Worm (Caenorhabditis elegans): ENCODE measurements around the gene cld-1.

cld-1 gene

ce11 chrIV:12948470-12948869 lies 12.4 kb upstream of the cld-1 start, which contains the start of gene F55G11.10:
Gene F55G11.10, plus strand, starts transcription at chrIV:12948770.
- no peak for TF ChIP-seq ceh-83 (GFP tag; optimal IDR thresholded peaks at IDR 0.05)
- no peak for TF ChIP-seq mab-5 (tag; optimal IDR thresholded peaks at IDR 0.05)
- TF ChIP-seq pha-4 (tag; optimal IDR thresholded peaks at IDR 0.05), result no peak
- TF ChIP-seq elt-3 (tag; optimal IDR thresholded peaks at IDR 0.05), result no peak

ce11 chrIV:12946488-12946887 lies 10.4 kb upstream of the cld-1 start, which contains the start of gene F55G11.1:
Gene F55G11.1, minus strand, starts transcription at chrIV:12946588.
- no peak for TF ChIP-seq nhr-237 (tag; optimal IDR thresholded peaks at IDR 0.05)
- no peak for TF ChIP-seq nhr-76 (tag; optimal IDR thresholded peaks at IDR 0.05)
- TF ChIP-seq lin-32 (GFP tag; optimal IDR thresholded peaks at IDR 0.05), result no peak
- no peak for TF ChIP-seq snpc-4 (tag; optimal IDR thresholded peaks at IDR 0.05)
- no peak for TF ChIP-seq nhr-2 (tag; optimal IDR thresholded peaks at IDR 0.05)
- TF ChIP-seq nhr-12 (tag; optimal IDR thresholded peaks at IDR 0.05), result no peak
- TF ChIP-seq hlh-1 (tag; optimal IDR thresholded peaks at IDR 0.05), result no peak
- TF ChIP-seq bed-3 (GFP tag; optimal IDR thresholded peaks at IDR 0.05), result no peak
- no peak for TF ChIP-seq lsy-2 (tag; optimal IDR thresholded peaks at IDR 0.05)
- TF ChIP-seq pha-4 (tag; optimal IDR thresholded peaks at IDR 0.05), result no peak
- no peak for TF ChIP-seq sem-2 (GFP tag; optimal IDR thresholded peaks at IDR 0.05)
- no peak for TF ChIP-seq elt-1 (tag; optimal IDR thresholded peaks at IDR 0.05; ENCODE audit: borderline replicate concordance, insufficient read depth)
- no peak for TF ChIP-seq unc-120 (tag; optimal IDR thresholded peaks at IDR 0.05; ENCODE audit: poor library complexity, severe bottlenecking)
- no peak for TF ChIP-seq cnd-1 (tag; optimal IDR thresholded peaks at IDR 0.05)
- no peak for TF ChIP-seq M03D4.4 (tag; optimal IDR thresholded peaks at IDR 0.05)
- TF ChIP-seq zip-8 (tag; optimal IDR thresholded peaks at IDR 0.05), result no peak
- TF ChIP-seq ceh-83 (GFP tag; optimal IDR thresholded peaks at IDR 0.05), result no peak
- TF ChIP-seq ztf-11 (tag; optimal IDR thresholded peaks at IDR 0.05), result no peak
- TF ChIP-seq mls-2 (tag; optimal IDR thresholded peaks at IDR 0.05), result no peak

ce11 chrIV:12942633-12943032 lies 6.6 kb upstream of the cld-1 start, which contains the start of gene dct-19:
Gene dct-19, plus strand, starts transcription at chrIV:12942933.
- TF ChIP-seq ceh-83 (GFP tag; optimal IDR thresholded peaks at IDR 0.05) (no peak), lin-32 (GFP tag; optimal IDR thresholded peaks at IDR 0.05) (no peak), tbx-8 (GFP tag; optimal IDR thresholded peaks at IDR 0.05) (no peak), sptf-1 (tag; optimal IDR thresholded peaks at IDR 0.05) (no peak), drap-1 (GFP tag; optimal IDR thresholded peaks at IDR 0.05) (no peak), ztf-11 (tag; optimal IDR thresholded peaks at IDR 0.05) (no peak), hlh-1 (tag; optimal IDR thresholded peaks at IDR 0.05) (no peak), zip-8 (tag; optimal IDR thresholded peaks at IDR 0.05) (no peak), nhr-2 (tag; optimal IDR thresholded peaks at IDR 0.05) (no peak), unc-39 (tag; optimal IDR thresholded peaks at IDR 0.05) (no peak), elt-1 (tag; optimal IDR thresholded peaks at IDR 0.05; ENCODE audit: borderline replicate concordance, insufficient read depth) (no peak), ham-2 (GFP tag; optimal IDR thresholded peaks at IDR 0.05) (no peak), nhr-12 (tag; optimal IDR thresholded peaks at IDR 0.05) (no peak)

- TF ChIP-seq lin-32 (GFP tag; optimal IDR thresholded peaks at IDR 0.05) (no peak), mls-2 (tag; optimal IDR thresholded peaks at IDR 0.05) (no peak), elt-3 (tag; optimal IDR thresholded peaks at IDR 0.05) (no peak), ceh-39 (tag; optimal IDR thresholded peaks at IDR 0.05) (no peak), pha-4 (tag; optimal IDR thresholded peaks at IDR 0.05) (no peak), lsy-2 (tag; optimal IDR thresholded peaks at IDR 0.05) (no peak), bed-3 (GFP tag; optimal IDR thresholded peaks at IDR 0.05) (no peak), hlh-1 (tag; optimal IDR thresholded peaks at IDR 0.05) (no peak), nhr-2 (tag; optimal IDR thresholded peaks at IDR 0.05) (no peak)
Measured at ce11 chrIV:12941254-12941653, 5.2 kb upstream of the cld-1 start, which contains the start of gene dod-24. Gene dod-24, minus strand, starts transcription at chrIV:12941354.

ce11 chrIV:12926639-12927038 lies 9.4 kb downstream of the cld-1 start, which contains the start of gene srlf-5:
Gene srlf-5, minus strand, starts transcription at chrIV:12926739.
- TF ChIP-seq nhr-76 (tag; optimal IDR thresholded peaks at IDR 0.05), result no peak
- TF ChIP-seq ceh-83 (GFP tag; optimal IDR thresholded peaks at IDR 0.05), result no peak
- TF ChIP-seq tbx-8 (GFP tag; optimal IDR thresholded peaks at IDR 0.05), result no peak
- TF ChIP-seq unc-120 (tag; optimal IDR thresholded peaks at IDR 0.05; ENCODE audit: poor library complexity, severe bottlenecking), result no peak
- TF ChIP-seq lin-32 (GFP tag; optimal IDR thresholded peaks at IDR 0.05), result no peak

ce11 chrIV:12924332-12924731 lies 11.7 kb downstream of the cld-1 start, which contains the start of gene srlf-4:
Gene srlf-4, minus strand, starts transcription at chrIV:12924432.
- TF ChIP-seq unc-120 (tag; optimal IDR thresholded peaks at IDR 0.05; ENCODE audit: poor library complexity, severe bottlenecking) (peak; percentile 13), mls-2 (tag; optimal IDR thresholded peaks at IDR 0.05) (no peak), nhr-28 (tag; optimal IDR thresholded peaks at IDR 0.05) (no peak)
